Worm (Caenorhabditis elegans) whole organism, late embryonic: ENCODE data around the gene txt-9.

Experiments
- hlh-15 ChIP-seq: sonication (generic microtip); optimal IDR thresholded peaks from 2 replicates; lab custom pipeline; 2016; ENCODE audit warnings: missing genetic modification characterization, missing compliant biosample characterization
- npax-4 ChIP-seq: sonication (generic microtip); optimal IDR thresholded peaks from 2 replicates; lab custom pipeline; 2016; ENCODE audit warnings: missing genetic modification characterization, missing compliant biosample characterization
- pha-2 ChIP-seq: sonication (generic microtip); optimal IDR thresholded peaks from 2 replicates; lab custom pipeline; 2017; ENCODE audit warnings: mild to moderate bottlenecking, missing genetic modification characterization, missing compliant biosample characterization

DNA sequence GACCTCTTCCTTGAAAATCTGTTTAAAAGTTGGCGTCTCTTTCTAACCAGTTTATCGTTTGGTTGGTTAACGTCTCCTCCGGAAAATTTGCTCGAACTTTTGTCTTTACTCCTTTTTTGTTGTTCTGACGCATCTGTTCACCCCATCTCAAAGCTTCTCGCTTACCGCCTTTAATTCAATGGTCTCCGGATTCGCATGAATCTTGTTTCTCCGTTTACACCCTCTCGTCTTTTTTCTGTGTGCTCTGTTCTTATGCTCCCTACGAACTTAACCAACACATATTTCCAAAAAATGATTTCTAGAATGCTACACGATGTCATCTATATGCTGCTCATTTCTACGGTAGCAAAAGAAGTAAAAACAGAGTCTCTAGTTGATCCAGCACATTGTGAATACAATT is 44.5 kb downstream of the txt-9 start, which contains the start of gene lgc-56:
- TF ChIP-seq hlh-15 (no peak), npax-4 (tag; lab: Kevin White, UChicago) (no peak), pha-2 (tag; lab: Kevin White, UChicago) (no peak)
